Fruit fly (Drosophila melanogaster): ENCODE results near the gene bdl.

bdl gene

dm6 chr2L:4371516-4372136 is 47.3 kb downstream of the bdl start (continued):
- TF ChIP-seq CG4282 (GFP tag; optimal IDR thresholded peaks at IDR 0.05): peak; percentile 60
- peak; percentile 72 for TF ChIP-seq odd (GFP tag; optimal IDR thresholded peaks at IDR 0.05)
- no peak for TF ChIP-seq Atf-2 (GFP tag; optimal IDR thresholded peaks at IDR 0.05)
- peak; percentile 64 for TF ChIP-seq CG8359 (GFP tag; optimal IDR thresholded peaks at IDR 0.05; ENCODE audit: borderline replicate concordance)
- peak; percentile 1 for TF ChIP-seq CG1603 (tag; optimal IDR thresholded peaks at IDR 0.05)
- TF ChIP-seq ind (GFP tag; optimal IDR thresholded peaks at IDR 0.05): peak; percentile 44
- TF ChIP-seq CG12155 (GFP tag; optimal IDR thresholded peaks at IDR 0.05): peak; percentile 7
- TF ChIP-seq CG9437 (GFP tag; optimal IDR thresholded peaks at IDR 0.05): peak; percentile 67
- no peak for TF ChIP-seq Doc2 (GFP tag; IDR thresholded peaks at IDR 0.05)
- TF ChIP-seq CG11085 (GFP tag; IDR thresholded peaks at IDR 0.05): no peak
- no peak for TF ChIP-seq Bdp1 (GFP tag; optimal IDR thresholded peaks at IDR 0.05)
- TF ChIP-seq tin (GFP tag; optimal IDR thresholded peaks at IDR 0.05): peak; percentile 51
- TF ChIP-seq btn (GFP tag; optimal IDR thresholded peaks at IDR 0.05): no peak
- TF ChIP-seq Ets97D (GFP tag; optimal IDR thresholded peaks at IDR 0.05): no peak
- no peak for TF ChIP-seq trh (GFP tag; optimal IDR thresholded peaks at IDR 0.05)
- peak; percentile 75 for TF ChIP-seq CG4424 (GFP tag; optimal IDR thresholded peaks at IDR 0.05)
- no peak for TF ChIP-seq CG11247 (GFP tag; IDR thresholded peaks at IDR 0.05)
- no peak for TF ChIP-seq nerfin-2 (GFP tag; IDR thresholded peaks at IDR 0.05; ENCODE audit: partially characterized antibody)
- TF ChIP-seq vnd (GFP tag; IDR thresholded peaks at IDR 0.05; ENCODE audit: partially characterized antibody): no peak
- TF ChIP-seq Hand (GFP tag; optimal IDR thresholded peaks at IDR 0.05): no peak
- TF ChIP-seq Atf3 (GFP tag; optimal IDR thresholded peaks at IDR 0.05): peak; percentile 2
- no peak for TF ChIP-seq CG4854 (GFP tag; optimal IDR thresholded peaks at IDR 0.05)
- peak; percentile 31 for TF ChIP-seq CG18476 (GFP tag; optimal IDR thresholded peaks at IDR 0.05)
- TF ChIP-seq CG1024 (GFP tag; IDR thresholded peaks at IDR 0.05): no peak
- TF ChIP-seq gsb (GFP tag; IDR thresholded peaks at IDR 0.05): no peak
- no peak for TF ChIP-seq eyg (GFP tag; optimal IDR thresholded peaks at IDR 0.05)
- TF ChIP-seq ranshi (GFP tag; IDR thresholded peaks at IDR 0.05): no peak
- TF ChIP-seq gce (GFP tag; IDR thresholded peaks at IDR 0.05): no peak
- TF ChIP-seq Optix (GFP tag; IDR thresholded peaks at IDR 0.05): 0 out of 3 replicates have a peak, but pooled peaks have one; percentile 41
- TF ChIP-seq ems (GFP tag; optimal IDR thresholded peaks at IDR 0.05): no peak
- TF ChIP-seq zen2 (GFP tag; IDR thresholded peaks at IDR 0.05; ENCODE audit: partially characterized antibody): no peak
- TF ChIP-seq lilli (GFP tag; optimal IDR thresholded peaks at IDR 0.05): peak; percentile 25
- peak; percentile 6 for TF ChIP-seq kay (GFP tag; optimal IDR thresholded peaks at IDR 0.05)
- no peak for TF ChIP-seq CG31388 (GFP tag; optimal IDR thresholded peaks at IDR 0.05)
- peak; percentile 98 for TF ChIP-seq cg (GFP tag; optimal IDR thresholded peaks at IDR 0.05)
- peak; percentile 51; the same call in 2 of the 3 replicates for TF ChIP-seq CG6791 (GFP tag; IDR thresholded peaks at IDR 0.05; ENCODE audit: partially characterized antibody)
- TF ChIP-seq CG9817 (tag; optimal IDR thresholded peaks at IDR 0.05): no peak

dm6 chr2L:4372802-4373570 is 48.6 kb downstream of the bdl start:
- no peak for TF ChIP-seq CG11695 (GFP tag; IDR thresholded peaks at IDR 0.05)
- TF ChIP-seq caup (GFP tag; optimal IDR thresholded peaks at IDR 0.05; ENCODE audit: severe bottlenecking): no peak
- peak; percentile 4 for TF ChIP-seq Vsx1 (GFP tag; optimal IDR thresholded peaks at IDR 0.05)
- peak; percentile 57 for TF ChIP-seq sd (tag; optimal IDR thresholded peaks at IDR 0.05)
- no peak for TF ChIP-seq CG16863 (GFP tag; optimal IDR thresholded peaks at IDR 0.05)
- no peak for TF ChIP-seq wek (GFP tag; optimal IDR thresholded peaks at IDR 0.05)
- no peak for TF ChIP-seq az2 (GFP tag; optimal IDR thresholded peaks at IDR 0.05)
- TF ChIP-seq sqz (GFP tag; optimal IDR thresholded peaks at IDR 0.05): no peak
- peak; percentile 48 for TF ChIP-seq gcm (GFP tag; optimal IDR thresholded peaks at IDR 0.05)
- TF ChIP-seq CG15011 (GFP tag; optimal IDR thresholded peaks at IDR 0.05): no peak
- TF ChIP-seq eyg (GFP tag; optimal IDR thresholded peaks at IDR 0.05): no peak
- TF ChIP-seq ab (GFP tag; optimal IDR thresholded peaks at IDR 0.05): no peak
- TF ChIP-seq exex (tag; optimal IDR thresholded peaks at IDR 0.05): peak; percentile 44
- TF ChIP-seq lab (GFP tag; optimal IDR thresholded peaks at IDR 0.05): peak; percentile 22
- TF ChIP-seq ham (GFP tag; IDR thresholded peaks at IDR 0.05): no peak

All from whole organism, embryonic.